Fruit fly (Drosophila melanogaster) whole organism, embryonic: ENCODE data around the gene CG15196.

Experiments
- CG15514 ChIP-seq: fragments of 200-800 bp; sonication (Bioruptor generic); optimal IDR thresholded peaks from 3 replicates; lab custom pipeline; 2017; ENCODE audit warnings: missing biosample characterization, missing genetic modification characterization, mild to moderate bottlenecking, moderate library complexity, missing genetic modification reagents
- CG3847 ChIP-seq: fragments of 200-800 bp; sonication (Bioruptor generic); IDR thresholded peaks from 2 replicates; pipeline ENCODE4 v1.3.6; 2022; ENCODE audit warnings: missing biosample characterization, missing genetic modification characterization
- CG7372 ChIP-seq: fragments of 200-800 bp; sonication (Bioruptor generic); IDR thresholded peaks from 2 replicates; pipeline ENCODE4 v1.3.6; 2022; ENCODE audit warnings: missing biosample characterization, missing genetic modification characterization
- CG9817 ChIP-seq: fragments of 200-800 bp; sonication (Bioruptor generic); optimal IDR thresholded peaks from 2 replicates; lab custom pipeline; 2018; ENCODE audit warnings: missing biosample characterization, mild to moderate bottlenecking, missing genetic modification characterization, moderate library complexity
- Chrac-16 ChIP-seq: fragments of 200-800 bp; sonication (Bioruptor generic); optimal IDR thresholded peaks from 3 replicates; lab custom pipeline; 2016; ENCODE audit warnings: missing biosample characterization, missing genetic modification characterization
- Dip3 ChIP-seq: fragments of 200-800 bp; sonication (Bioruptor generic); optimal IDR thresholded peaks from 3 replicates; lab custom pipeline; 2016; ENCODE audit warnings: missing biosample characterization, missing genetic modification characterization
- Doc2 ChIP-seq: fragments of 200-800 bp; sonication (Bioruptor generic); IDR thresholded peaks from 2 replicates; pipeline ENCODE4 v1.3.6; 2022; ENCODE audit warnings: missing biosample characterization, missing genetic modification characterization

- TF ChIP-seq Doc2 (GFP tag; lab: Robert Waterston, UW) (no peak), CG9817 (no peak), CG7372 (0 out of 2 replicates have a peak, but pooled peaks have one; percentile 23), CG3847 (GFP tag; lab: Robert Waterston, UW) (no peak), Dip3 (GFP tag; lab: Kevin White, UChicago) (no peak), CG15514 (GFP tag; lab: Kevin White, UChicago) (no peak), Chrac-16 (GFP tag; lab: Kevin White, UChicago) (no peak)
Measured at dm6 chrX:11372764-11373712, 36.7 kb upstream of the CG15196 start.
